Fruit fly (Drosophila melanogaster): ENCODE measurements around the gene CG8112.

The CG8112 gene

DNA sequence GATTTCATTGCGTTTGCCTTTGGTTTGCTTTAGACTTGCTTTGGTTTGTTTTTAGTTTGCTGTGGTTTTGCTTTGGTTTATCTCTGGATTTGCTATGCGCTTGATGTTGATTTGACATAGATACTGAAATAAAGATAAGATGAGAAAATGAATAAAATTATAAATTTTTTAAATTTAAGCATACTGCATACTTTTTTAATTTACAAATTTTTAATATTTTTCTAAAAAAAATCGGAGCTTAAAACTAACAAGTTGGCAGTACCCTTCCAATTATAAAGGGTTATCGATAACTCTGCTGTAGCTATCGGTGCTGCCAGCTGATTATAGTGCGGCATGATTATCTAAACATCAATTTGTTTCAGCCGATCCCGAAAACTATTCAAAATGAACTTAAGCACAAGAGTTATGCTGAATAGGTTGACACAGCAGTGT is 38.9 kb upstream of the CG8112 start, which contains the start of gene mRpL19 (continued):
- TF ChIP-seq Hr83 (GFP tag; optimal IDR thresholded peaks at IDR 0.05; ENCODE audit: poor library complexity, severe bottlenecking): no peak
- no peak for TF ChIP-seq Jra (GFP tag; optimal IDR thresholded peaks at IDR 0.05)
- TF ChIP-seq dl (GFP tag; optimal IDR thresholded peaks at IDR 0.05; ENCODE audit: insufficient read depth in 1 of 2, partially characterized antibody in 2 of 2): no peak
- no peak for TF ChIP-seq Mio (GFP tag; optimal IDR thresholded peaks at IDR 0.05)
- TF ChIP-seq tai (GFP tag; optimal IDR thresholded peaks at IDR 0.05): no peak
- TF ChIP-seq dmrt93B (GFP tag; optimal IDR thresholded peaks at IDR 0.05): no peak
- no peak for TF ChIP-seq Dfd (GFP tag; optimal IDR thresholded peaks at IDR 0.05)
- no peak for TF ChIP-seq jim (GFP tag; optimal IDR thresholded peaks at IDR 0.05)

DNA sequence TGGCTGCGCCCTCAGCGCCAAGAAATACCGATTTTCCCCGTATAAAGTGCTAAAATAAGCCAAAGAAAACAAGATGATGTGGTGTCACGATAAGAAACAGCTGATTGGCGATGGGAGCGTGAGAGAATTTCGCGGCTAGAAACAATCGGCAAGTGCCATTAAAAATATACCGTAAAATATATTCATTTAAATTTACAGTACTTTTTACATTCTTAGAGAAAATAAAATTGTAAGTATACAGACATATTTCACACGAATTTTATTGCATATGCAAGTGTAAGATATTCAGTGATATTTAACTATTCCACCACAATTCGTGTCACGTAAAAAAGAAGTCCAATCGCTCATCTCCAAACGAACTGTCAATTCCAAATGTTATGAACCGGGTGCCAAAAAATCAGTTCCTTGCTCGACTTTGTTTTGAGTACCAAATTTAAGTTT is 36.2 kb upstream of the CG8112 start, which contains the start of the genes Unc50, CG11755 and CG8043:
Gene Unc50, minus strand, starts transcription at position 54 of the 441 bp plus-strand sequence.
Gene CG11755, plus strand, starts transcription at position 356 of the 441 bp plus-strand sequence.
Gene CG8043, plus strand, starts transcription at position 356 of the 441 bp plus-strand sequence.
- no peak for TF ChIP-seq pan (optimal IDR thresholded peaks at IDR 0.05)
- TF ChIP-seq usp (GFP tag; optimal IDR thresholded peaks at IDR 0.05): no peak
- peak; percentile 74 for TF ChIP-seq ey (GFP tag; optimal IDR thresholded peaks at IDR 0.05)
- peak; percentile 76 for TF ChIP-seq br (GFP tag; optimal IDR thresholded peaks at IDR 0.05)
- TF ChIP-seq psq (GFP tag; optimal IDR thresholded peaks at IDR 0.05): peak; percentile 70
- TF ChIP-seq GATAd (GFP tag; optimal IDR thresholded peaks at IDR 0.05): no peak
- TF ChIP-seq foxo (GFP tag; optimal IDR thresholded peaks at IDR 0.05): peak in 1 of 2 experiments; percentile 83
- TF ChIP-seq CrebA (GFP tag; optimal IDR thresholded peaks at IDR 0.05; ENCODE audit: borderline replicate concordance): no peak
- TF ChIP-seq CG9705 (GFP tag; optimal IDR thresholded peaks at IDR 0.05): peak; percentile 80
- peak; percentile 95 for TF ChIP-seq woc (GFP tag; optimal IDR thresholded peaks at IDR 0.05)
- TF ChIP-seq jim (GFP tag; optimal IDR thresholded peaks at IDR 0.05): no peak
- no peak for TF ChIP-seq Hnf4 (GFP tag; optimal IDR thresholded peaks at IDR 0.05)
- TF ChIP-seq h (GFP tag; optimal IDR thresholded peaks at IDR 0.05): peak; percentile 86
- TF ChIP-seq lola (GFP tag; optimal IDR thresholded peaks at IDR 0.05): no peak
- no peak for TF ChIP-seq Abd-B (GFP tag; optimal IDR thresholded peaks at IDR 0.05)
- no peak for TF ChIP-seq dl (GFP tag; optimal IDR thresholded peaks at IDR 0.05; ENCODE audit: insufficient read depth in 1 of 2, partially characterized antibody in 2 of 2)
- TF ChIP-seq Hr78 (GFP tag; optimal IDR thresholded peaks at IDR 0.05): no peak
- peak; percentile 72 for TF ChIP-seq sv (GFP tag; optimal IDR thresholded peaks at IDR 0.05)
- TF ChIP-seq HLH106 (tag; optimal IDR thresholded peaks at IDR 0.05): peak; percentile 85
- TF ChIP-seq Dfd (GFP tag; optimal IDR thresholded peaks at IDR 0.05): no peak
- peak; percentile 74 for TF ChIP-seq Sp1 (GFP tag; optimal IDR thresholded peaks at IDR 0.05)
- no peak for TF ChIP-seq Vsx2 (GFP tag; optimal IDR thresholded peaks at IDR 0.05; ENCODE audit: partially characterized antibody)
- TF ChIP-seq sage (GFP tag; optimal IDR thresholded peaks at IDR 0.05): peak; percentile 73
- peak; percentile 49 for TF ChIP-seq CG32264 (GFP tag; optimal IDR thresholded peaks at IDR 0.05)
- TF ChIP-seq dmrt93B (GFP tag; optimal IDR thresholded peaks at IDR 0.05): peak; percentile 74
- no peak for TF ChIP-seq Dif (GFP tag; optimal IDR thresholded peaks at IDR 0.05; ENCODE audit: partially characterized antibody)
- TF ChIP-seq tai (GFP tag; optimal IDR thresholded peaks at IDR 0.05): no peak
- TF ChIP-seq fru (GFP tag; optimal IDR thresholded peaks at IDR 0.05): peak; percentile 82
- no peak for TF ChIP-seq N (GFP tag; optimal IDR thresholded peaks at IDR 0.05)
- peak; percentile 24 for TF ChIP-seq Myc (optimal IDR thresholded peaks at IDR 0.05)
- TF ChIP-seq dsf (GFP tag; optimal IDR thresholded peaks at IDR 0.05; ENCODE audit: borderline replicate concordance): peak; percentile 79
- TF ChIP-seq OdsH (GFP tag; optimal IDR thresholded peaks at IDR 0.05): peak; percentile 79
- TF ChIP-seq brk (GFP tag; optimal IDR thresholded peaks at IDR 0.05): no peak
- TF ChIP-seq Mio (GFP tag; optimal IDR thresholded peaks at IDR 0.05): no peak
- TF ChIP-seq Rel (GFP tag; optimal IDR thresholded peaks at IDR 0.05): no peak
- peak; percentile 48 for TF ChIP-seq Rel (tag; optimal IDR thresholded peaks at IDR 0.05)
- TF ChIP-seq Hr83 (GFP tag; optimal IDR thresholded peaks at IDR 0.05; ENCODE audit: poor library complexity, severe bottlenecking): peak; percentile 47
- TF ChIP-seq rgr (GFP tag; optimal IDR thresholded peaks at IDR 0.05): peak; percentile 82
- TF ChIP-seq Jra (GFP tag; optimal IDR thresholded peaks at IDR 0.05): no peak
